Worm (Caenorhabditis elegans) whole organism, L4 larva: ENCODE results near the gene T02C1.1.

Experiments used
- F10B5.3 ChIP-seq: sonication (generic microtip); optimal IDR thresholded peaks from 2 replicates; lab custom pipeline; 2016; ENCODE audit warnings: mild to moderate bottlenecking, missing genetic modification characterization, missing compliant biosample characterization
- F26F4.8 ChIP-seq: fragments of 200-800 bp; sonication (Bioruptor generic); conservative IDR thresholded peaks from 2 replicates; pipeline ENCODE4 v1.3.6; 2022; ENCODE audit warnings: missing genetic modification characterization, missing compliant biosample characterization
- F44E2.7 ChIP-seq: fragments of 200-800 bp; sonication (Bioruptor generic); IDR thresholded peaks from 2 replicates; pipeline ENCODE4 v2.1.2; 2022; ENCODE audit warnings: missing genetic modification characterization, missing compliant biosample characterization
- R02D3.7 ChIP-seq: fragments of 150-350 bp; sonication (generic microtip); optimal IDR thresholded peaks from 3 replicates; lab custom pipeline; 2014; ENCODE audit warnings: missing biosample characterization, missing genetic modification characterization
- T26A8.4 ChIP-seq: fragments of 200-800 bp; sonication (Bioruptor generic); IDR thresholded peaks from 2 replicates; pipeline ENCODE4 v1.3.6; 2022; ENCODE audit warnings: missing genetic modification characterization, missing compliant biosample characterization
- Y75B8A.6 ChIP-seq: fragments of 200-800 bp; sonication (Bioruptor generic); IDR thresholded peaks from 2 replicates; pipeline ENCODE4 v1.3.6; 2022; ENCODE audit warnings: missing genetic modification reagents, missing genetic modification characterization, missing compliant biosample characterization
- ZK546.5 ChIP-seq, 2 experiments: sonication (generic microtip); optimal IDR thresholded peaks; 2 replicates each; lab custom pipeline; 2017; ENCODE audit warnings: missing biosample characterization in 2 of 2, missing genetic modification characterization in 2 of 2
- aha-1 ChIP-seq: fragments of 150-350 bp; peaks from one replicate; lab custom pipeline; 2014; ENCODE audit warnings: missing biosample characterization, missing genetic modification characterization
- aly-2 ChIP-seq: sonication (generic microtip); optimal IDR thresholded peaks from 2 replicates; lab custom pipeline; 2018; ENCODE audit warnings: missing biosample characterization, missing genetic modification characterization
- ama-1 ChIP-seq: fragments of 150-350 bp; optimal IDR thresholded peaks from 2 replicates; lab custom pipeline; 2014; ENCODE audit warnings: inconsistent platforms, mixed read lengths
- arid-1 ChIP-seq: fragments of 200-800 bp; sonication (Bioruptor generic); conservative IDR thresholded peaks from 2 replicates; pipeline ENCODE4 v1.3.6; 2022; ENCODE audit warnings: missing genetic modification reagents, missing genetic modification characterization, missing compliant biosample characterization
- ceh-82 ChIP-seq: sonication (generic microtip); optimal IDR thresholded peaks from 2 replicates; lab custom pipeline; 2017; ENCODE audit warnings: missing biosample characterization, missing genetic modification characterization
- ctbp-1 ChIP-seq: fragments of 200-800 bp; sonication (Bioruptor generic); IDR thresholded peaks from 2 replicates; pipeline ENCODE4 v1.3.6; 2022; ENCODE audit warnings: missing genetic modification reagents, missing genetic modification characterization, missing compliant biosample characterization
- daf-16 ChIP-seq, 3 experiments: sonication (generic microtip); optimal IDR thresholded peaks; 2 replicates each; lab custom pipeline; 2016 to 2017; ENCODE audit warnings: missing genetic modification characterization in 3 of 3, missing genetic modification reagents in 3 of 3, mild to moderate bottlenecking in 2 of 3, missing compliant biosample characterization in 2 of 3, missing biosample characterization in 1 of 3, moderate library complexity in 1 of 3
- dmd-6 ChIP-seq: fragments of 200-800 bp; sonication (Bioruptor generic); IDR thresholded peaks from 2 replicates; pipeline ENCODE4 v1.3.6; 2022; ENCODE audit warnings: missing genetic modification reagents, missing genetic modification characterization, missing compliant biosample characterization
- dmd-8 ChIP-seq: fragments of 200-800 bp; sonication (Bioruptor generic); IDR thresholded peaks from 2 replicates; pipeline ENCODE4 v1.3.6; 2022; ENCODE audit warnings: missing genetic modification characterization, missing compliant biosample characterization
- dmd-9 ChIP-seq: fragments of 200-800 bp; sonication (Bioruptor generic); IDR thresholded peaks from 2 replicates; pipeline ENCODE4 v1.3.6; 2022; ENCODE audit warnings: missing genetic modification reagents, missing genetic modification characterization, missing compliant biosample characterization
- dve-1 ChIP-seq: sonication (generic microtip); optimal IDR thresholded peaks from 2 replicates; lab custom pipeline; 2017; ENCODE audit warnings: antibody characterized with exemption, mild to moderate bottlenecking, missing genetic modification characterization, missing compliant biosample characterization; ENCODE audit not compliant: insufficient read depth
- egl-43 ChIP-seq: fragments of 200-800 bp; sonication (Bioruptor generic); IDR thresholded peaks from 2 replicates; pipeline ENCODE4 v1.3.6; 2022; ENCODE audit warnings: missing genetic modification reagents, missing genetic modification characterization, missing compliant biosample characterization
- fkh-10 ChIP-seq: fragments of 150-350 bp; optimal IDR thresholded peaks from 2 replicates; lab custom pipeline; 2014; ENCODE audit warnings: missing biosample characterization, missing genetic modification reagents, missing genetic modification characterization
- gei-8 ChIP-seq: fragments of 200-800 bp; sonication (Bioruptor generic); optimal IDR thresholded peaks from 2 replicates; lab custom pipeline; 2018; ENCODE audit warnings: mild to moderate bottlenecking, missing genetic modification characterization, missing compliant biosample characterization
- hlh-11 ChIP-seq: fragments of 200-800 bp; sonication (Bioruptor generic); optimal IDR thresholded peaks from 2 replicates; lab custom pipeline; 2018; ENCODE audit warnings: mild to moderate bottlenecking, missing genetic modification characterization, missing compliant biosample characterization
- hlh-30 ChIP-seq: sonication (generic microtip); optimal IDR thresholded peaks from 2 replicates; lab custom pipeline; 2017; ENCODE audit warnings: antibody characterized with exemption, mild to moderate bottlenecking, missing genetic modification characterization, missing compliant biosample characterization; ENCODE audit not compliant: insufficient read depth
- hmg-1.1 ChIP-seq: fragments of 200-800 bp; sonication (Bioruptor generic); IDR thresholded peaks from 2 replicates; pipeline ENCODE4 v1.3.6; 2022; ENCODE audit warnings: missing genetic modification reagents, missing genetic modification characterization, missing compliant biosample characterization
- lim-7 ChIP-seq: fragments of 200-800 bp; sonication (Bioruptor generic); IDR thresholded peaks from 2 replicates; pipeline ENCODE4 v1.3.6; 2022; ENCODE audit warnings: missing genetic modification characterization, missing compliant biosample characterization
- lsy-2 ChIP-seq, 2 experiments: fragments of 150-350 bp in 1 of 2; sonication (generic microtip) in 1 of 2; optimal IDR thresholded peaks; 2 replicates each; lab custom pipeline; 2014 to 2017; ENCODE audit warnings: missing biosample characterization in 2 of 2, missing genetic modification characterization in 2 of 2
- mdl-1 ChIP-seq, 2 experiments: fragments of 150-350 bp in 1 of 2; sonication (generic microtip) in 1 of 2; optimal IDR thresholded peaks; 2 replicates each; lab custom pipeline; 2014 to 2017; ENCODE audit warnings: missing biosample characterization in 2 of 2, missing genetic modification characterization in 2 of 2
- mes-2 ChIP-seq: sonication (generic microtip); optimal IDR thresholded peaks from 2 replicates; lab custom pipeline; 2016; ENCODE audit warnings: missing genotype, mild to moderate bottlenecking, missing genetic modification characterization, missing compliant biosample characterization; ENCODE audit not compliant: poor library complexity, severe bottlenecking
- mxl-2 ChIP-seq: fragments of 200-800 bp; sonication (Bioruptor generic); conservative IDR thresholded peaks from 2 replicates; pipeline ENCODE4 v1.3.6; 2022; ENCODE audit warnings: missing genetic modification reagents, missing genetic modification characterization, missing compliant biosample characterization
- mxl-3 ChIP-seq: fragments of 200-800 bp; sonication (Bioruptor generic); optimal IDR thresholded peaks from 2 replicates; lab custom pipeline; 2018; ENCODE audit warnings: mild to moderate bottlenecking, missing genetic modification characterization, missing compliant biosample characterization
- nhr-10 ChIP-seq: fragments of 150-350 bp; optimal IDR thresholded peaks from 2 replicates; lab custom pipeline; 2014; ENCODE audit warnings: missing biosample characterization, missing genetic modification characterization
- nhr-25 ChIP-seq: sonication (generic microtip); optimal IDR thresholded peaks from 2 replicates; lab custom pipeline; 2017; ENCODE audit warnings: missing genetic modification characterization, mild to moderate bottlenecking, missing compliant biosample characterization, antibody characterized with exemption, moderate library complexity, borderline replicate concordance; ENCODE audit not compliant: insufficient read depth
- nhr-28 ChIP-seq: fragments of 150-350 bp; optimal IDR thresholded peaks from 2 replicates; lab custom pipeline; 2014; ENCODE audit warnings: missing biosample characterization, missing genetic modification characterization
- nhr-41 ChIP-seq: fragments of 200-800 bp; sonication (Bioruptor generic); IDR thresholded peaks from 2 replicates; pipeline ENCODE4 v1.3.6; 2022; ENCODE audit warnings: missing genetic modification reagents, missing genetic modification characterization, missing compliant biosample characterization
- nhr-48 ChIP-seq: sonication (generic microtip); optimal IDR thresholded peaks from 2 replicates; lab custom pipeline; 2016; ENCODE audit warnings: mild to moderate bottlenecking, missing genetic modification characterization, missing compliant biosample characterization
- nhr-77 ChIP-seq: fragments of 150-350 bp; optimal IDR thresholded peaks from 2 replicates; lab custom pipeline; 2014; ENCODE audit warnings: missing biosample characterization, missing genetic modification characterization
- php-3 ChIP-seq: fragments of 200-800 bp; sonication (Bioruptor generic); IDR thresholded peaks from 2 replicates; pipeline ENCODE4 v1.3.6; 2022; ENCODE audit warnings: missing genetic modification reagents, missing genetic modification characterization, missing compliant biosample characterization
- set-16 ChIP-seq: fragments of 200-800 bp; sonication (Bioruptor generic); IDR thresholded peaks from 2 replicates; pipeline ENCODE4 v1.3.6; 2022; ENCODE audit warnings: missing genetic modification reagents, missing genetic modification characterization, missing compliant biosample characterization
- spr-3 ChIP-seq: fragments of 200-800 bp; sonication (Bioruptor generic); optimal IDR thresholded peaks from 2 replicates; lab custom pipeline; 2018; ENCODE audit warnings: mild to moderate bottlenecking, missing genetic modification characterization, missing compliant biosample characterization
- tag-97 ChIP-seq: fragments of 200-800 bp; sonication (Bioruptor generic); IDR thresholded peaks from 2 replicates; pipeline ENCODE4 v1.3.6; 2022; ENCODE audit warnings: missing genetic modification characterization, missing compliant biosample characterization
- unc-130 ChIP-seq: sonication (generic microtip); optimal IDR thresholded peaks from 2 replicates; lab custom pipeline; 2016; ENCODE audit warnings: missing genetic modification reagents, missing genetic modification characterization, missing compliant biosample characterization
- unc-39 ChIP-seq: sonication (generic microtip); optimal IDR thresholded peaks from 2 replicates; lab custom pipeline; 2017; ENCODE audit warnings: missing biosample characterization, missing genetic modification characterization
- unc-62 ChIP-seq, 3 experiments: fragments of 150-350 bp in 1 of 3; sonication (generic microtip); optimal IDR thresholded peaks in 2 of 3; peaks in 1 of 3; 1 replicate in 1 of 3; 2 replicates in 2 of 3; lab custom pipeline; 2014 to 2017; ENCODE audit warnings: missing biosample characterization in 3 of 3, missing genetic modification characterization in 3 of 3, missing genetic modification reagents in 3 of 3, missing genotype in 1 of 3
- zip-11 ChIP-seq: fragments of 200-800 bp; sonication (Bioruptor generic); IDR thresholded peaks from 2 replicates; pipeline ENCODE4 v1.3.6; 2022; ENCODE audit warnings: missing genetic modification characterization, missing compliant biosample characterization
- ztf-11 ChIP-seq: fragments of 150-350 bp; optimal IDR thresholded peaks from 2 replicates; lab custom pipeline; 2014; ENCODE audit warnings: missing biosample characterization, missing genetic modification characterization

T02C1.1 gene

ce11 chrIII:9270183-9270582 lies 22.9 kb downstream of the T02C1.1 start:
- TF ChIP-seq spr-3 (GFP tag; lab: Kevin White, UChicago) (no peak), php-3 (GFP tag; lab: Robert Waterston, UW) (no peak), ama-1 (no peak), F26F4.8 (no peak), aha-1 (tag; lab: Kevin White, UChicago) (peak; percentile 88), hlh-11 (tag; lab: Kevin White, UChicago) (peak; percentile 19), dve-1 (tag; lab: Kevin White, UChicago) (no peak), nhr-48 (no peak), set-16 (no peak), nhr-25 (tag; lab: Kevin White, UChicago) (no peak), dmd-6 (GFP tag; lab: Robert Waterston, UW) (no peak), mes-2 (tag; lab: Kevin White, UChicago) (no peak), mdl-1 (tag; optimal IDR thresholded peaks at IDR 0.05; lab: Kevin White, UChicago) (no peak), nhr-77 (tag; lab: Kevin White, UChicago) (no peak), mxl-3 (GFP tag; lab: Kevin White, UChicago) (peak; percentile 6)

- no peak for TF ChIP-seq fkh-10
- no peak for TF ChIP-seq F10B5.3
- TF ChIP-seq aha-1 (tag; lab: Kevin White, UChicago): no peak
- no peak for TF ChIP-seq gei-8 (GFP tag; lab: Kevin White, UChicago)
- TF ChIP-seq unc-39 (tag; lab: Kevin White, UChicago): no peak
- TF ChIP-seq unc-62 (GFP tag; optimal IDR thresholded peaks at IDR 0.05 in 1 of 2; lab: Kevin White, UChicago): peak in 1 of 2 experiments; percentile 90
- TF ChIP-seq unc-62 (tag; optimal IDR thresholded peaks at IDR 0.05; lab: Kevin White, UChicago): no peak
- TF ChIP-seq unc-130 (GFP tag; lab: Kevin White, UChicago): no peak
- TF ChIP-seq Y75B8A.6: no peak
- TF ChIP-seq hlh-30: no peak
- TF ChIP-seq ctbp-1 (GFP tag; lab: Robert Waterston, UW): 0 out of 2 replicates have a peak, but pooled peaks have one; percentile 32
- no peak for TF ChIP-seq nhr-10
- no peak for TF ChIP-seq ceh-82 (tag; lab: Kevin White, UChicago)
- TF ChIP-seq dmd-8: no peak
- TF ChIP-seq hlh-11 (tag; lab: Kevin White, UChicago): no peak
- no peak for TF ChIP-seq lim-7
These were observed 24.1 kb downstream of the T02C1.1 start for ce11 chrIII:9271389-9271918.

- TF ChIP-seq hmg-1.1 (GFP tag; lab: Robert Waterston, UW) (0 out of 2 replicates have a peak, but pooled peaks have one; percentile 16), lsy-2 (tag; optimal IDR thresholded peaks at IDR 0.05; lab: Kevin White, UChicago) (peak in 1 of 2 experiments; percentile 6), hlh-30 (peak; percentile 36), unc-130 (GFP tag; lab: Kevin White, UChicago) (no peak)
These were observed 24.8 kb downstream of the T02C1.1 start for ce11 chrIII:9272107-9272506.

ce11 chrIII:9277803-9278202 lies 30.5 kb downstream of the T02C1.1 start:
- no peak for TF ChIP-seq mxl-2 (GFP tag; lab: Robert Waterston, UW)
- TF ChIP-seq nhr-28 (tag; lab: Kevin White, UChicago): peak; percentile 2

ce11 chrIII:9281480-9281879 lies 34.2 kb downstream of the T02C1.1 start, which contains the start of gene fozi-1:
Gene fozi-1, plus strand, starts transcription at chrIII:9281780.
- no peak for TF ChIP-seq dmd-9
- TF ChIP-seq daf-16 (GFP tag; optimal IDR thresholded peaks at IDR 0.05; lab: Kevin White, UChicago): no peak
- no peak for TF ChIP-seq daf-16 (tag; optimal IDR thresholded peaks at IDR 0.05; lab: Kevin White, UChicago)
- TF ChIP-seq ceh-82 (tag; lab: Kevin White, UChicago): no peak
- no peak for TF ChIP-seq ztf-11 (tag; lab: Kevin White, UChicago)
- no peak for TF ChIP-seq egl-43 (GFP tag; lab: Robert Waterston, UW)
- TF ChIP-seq aha-1 (tag; lab: Kevin White, UChicago): no peak
- TF ChIP-seq arid-1 (GFP tag; lab: Robert Waterston, UW): no peak
- TF ChIP-seq zip-11 (GFP tag; lab: Robert Waterston, UW): no peak
- no peak for TF ChIP-seq ZK546.5 (tag; optimal IDR thresholded peaks at IDR 0.05; lab: Kevin White, UChicago)
- TF ChIP-seq tag-97 (GFP tag; lab: Robert Waterston, UW): no peak
- TF ChIP-seq nhr-41 (GFP tag; lab: Robert Waterston, UW): no peak
- no peak for TF ChIP-seq F44E2.7 (GFP tag; lab: Robert Waterston, UW)
- TF ChIP-seq T26A8.4 (GFP tag; lab: Robert Waterston, UW): no peak
- TF ChIP-seq R02D3.7 (tag; lab: Kevin White, UChicago): no peak
- no peak for TF ChIP-seq aly-2
